Worm (Caenorhabditis elegans) whole organism, L1 larva: ENCODE data around the gene tph-1.

ENCODE experiments used
- F16B12.6 ChIP-seq: fragments of 150-350 bp; optimal IDR thresholded peaks from 2 replicates; lab custom pipeline; 2014; ENCODE audit warnings: missing biosample characterization, missing genetic modification characterization
- Y116A8C.19 ChIP-seq: sonication (generic microtip); optimal IDR thresholded peaks from 2 replicates; lab custom pipeline; 2016; ENCODE audit warnings: missing compliant biosample characterization, missing genetic modification characterization, borderline replicate concordance
- aly-2 ChIP-seq: fragments of 150-350 bp; optimal IDR thresholded peaks from 2 replicates; lab custom pipeline; 2014; ENCODE audit warnings: missing biosample characterization, missing genetic modification characterization
- ama-1 ChIP-seq: fragments of 150-350 bp; optimal IDR thresholded peaks from 2 replicates; lab custom pipeline; 2014
- blmp-1 ChIP-seq: fragments of 150-350 bp; optimal IDR thresholded peaks from 2 replicates; lab custom pipeline; 2014; ENCODE audit warnings: missing biosample characterization, missing genetic modification characterization
- ceh-63 ChIP-seq: fragments of 200-800 bp; sonication (Bioruptor generic); optimal IDR thresholded peaks from 2 replicates; lab custom pipeline; 2018; ENCODE audit warnings: mild to moderate bottlenecking, missing genetic modification characterization, missing compliant biosample characterization
- ceh-8 ChIP-seq: fragments of 200-800 bp; sonication (Bioruptor generic); optimal IDR thresholded peaks from 2 replicates; lab custom pipeline; 2018; ENCODE audit warnings: mild to moderate bottlenecking, missing genetic modification characterization, moderate library complexity, missing compliant biosample characterization
- ceh-88 ChIP-seq: fragments of 200-800 bp; sonication (Bioruptor generic); IDR thresholded peaks from 2 replicates; pipeline ENCODE4 v1.3.6; 2022; ENCODE audit warnings: missing genetic modification characterization, missing compliant biosample characterization
- dpl-1 ChIP-seq, 3 experiments: fragments of 150-350 bp in 2 of 3; sonication (generic microtip) in 1 of 3; optimal IDR thresholded peaks; 2 replicates each; lab custom pipeline; 2014 to 2017; ENCODE audit warnings: missing biosample characterization in 3 of 3, missing genetic modification characterization in 3 of 3, missing genetic modification reagents in 3 of 3
- egl-27 ChIP-seq, 2 experiments: fragments of 150-350 bp in 1 of 2; sonication (generic microtip); optimal IDR thresholded peaks; 3 replicates each; lab custom pipeline; 2017 to 2018; ENCODE audit warnings: missing biosample characterization in 2 of 2, missing genetic modification characterization in 2 of 2, missing genetic modification reagents in 2 of 2
- elt-3 ChIP-seq, 6 experiments: fragments of 150-350 bp in 1 of 6; sonication (generic microtip); optimal IDR thresholded peaks; 2 replicates each; lab custom pipeline; 2017 to 2018; ENCODE audit warnings: missing biosample characterization in 6 of 6, missing genetic modification characterization in 6 of 6, inconsistent platforms in 1 of 6
- ets-5 ChIP-seq: fragments of 200-800 bp; sonication (Bioruptor generic); IDR thresholded peaks from 2 replicates; pipeline ENCODE4 v1.3.6; 2022; ENCODE audit warnings: missing genetic modification characterization, missing compliant biosample characterization
- fkh-8 ChIP-seq: sonication (generic microtip); optimal IDR thresholded peaks from 2 replicates; lab custom pipeline; 2016; ENCODE audit warnings: mild to moderate bottlenecking, missing genetic modification characterization, missing compliant biosample characterization
- grh-1 ChIP-seq: fragments of 200-800 bp; sonication (Bioruptor generic); IDR thresholded peaks from 2 replicates; pipeline ENCODE4 v1.3.6; 2022; ENCODE audit warnings: missing genetic modification reagents, missing genetic modification characterization, missing compliant biosample characterization
- hlh-17 ChIP-seq: fragments of 200-800 bp; sonication (Bioruptor generic); optimal IDR thresholded peaks from 2 replicates; lab custom pipeline; 2018; ENCODE audit warnings: missing genetic modification characterization, mild to moderate bottlenecking, missing compliant biosample characterization, moderate library complexity, borderline replicate concordance
- hpl-2 ChIP-seq: fragments of 150-350 bp; optimal IDR thresholded peaks from 2 replicates; lab custom pipeline; 2014; ENCODE audit warnings: missing biosample characterization, missing genetic modification reagents, missing genetic modification characterization
- jun-1 ChIP-seq: fragments of 150-350 bp; optimal IDR thresholded peaks from 2 replicates; lab custom pipeline; 2014; ENCODE audit warnings: missing biosample characterization, missing genetic modification reagents, missing genetic modification characterization
- lin-14 ChIP-seq: fragments of 200-800 bp; sonication (Bioruptor generic); optimal IDR thresholded peaks from 2 replicates; lab custom pipeline; 2018; ENCODE audit warnings: mild to moderate bottlenecking, missing genetic modification characterization, moderate library complexity, missing compliant biosample characterization
- lin-35 ChIP-seq, 2 experiments: fragments of 150-350 bp; optimal IDR thresholded peaks; 2 replicates each; lab custom pipeline; 2014; ENCODE audit warnings: missing biosample characterization in 2 of 2, missing genetic modification characterization in 2 of 2, missing genetic modification reagents in 2 of 2
- lin-39 ChIP-seq: fragments of 150-350 bp; optimal IDR thresholded peaks from 2 replicates; lab custom pipeline; 2014; ENCODE audit warnings: missing biosample characterization, missing genetic modification reagents, missing genetic modification characterization
- mdl-1 ChIP-seq, 2 experiments: fragments of 150-350 bp; optimal IDR thresholded peaks; 2 replicates each; lab custom pipeline; 2014 to 2017; ENCODE audit warnings: missing biosample characterization in 2 of 2, missing genetic modification characterization in 2 of 2, inconsistent platforms in 1 of 2
- nhr-12 ChIP-seq: sonication (generic microtip); optimal IDR thresholded peaks from 2 replicates; lab custom pipeline; 2017; ENCODE audit warnings: missing biosample characterization, missing genetic modification characterization
- nhr-19 ChIP-seq: fragments of 200-800 bp; sonication (Bioruptor generic); conservative IDR thresholded peaks from 2 replicates; pipeline ENCODE4 v1.3.6; 2022; ENCODE audit warnings: missing genetic modification characterization, missing compliant biosample characterization
- nhr-237 ChIP-seq: fragments of 150-350 bp; optimal IDR thresholded peaks from 2 replicates; lab custom pipeline; 2014; ENCODE audit warnings: missing biosample characterization, missing genetic modification characterization
- nhr-28 ChIP-seq: fragments of 150-350 bp; optimal IDR thresholded peaks from 2 replicates; lab custom pipeline; 2014; ENCODE audit warnings: missing biosample characterization, missing genetic modification characterization
- nhr-76 ChIP-seq: sonication (generic microtip); optimal IDR thresholded peaks from 2 replicates; lab custom pipeline; 2017; ENCODE audit warnings: missing biosample characterization, missing genetic modification characterization
- nhr-90 ChIP-seq: sonication (generic microtip); optimal IDR thresholded peaks from 2 replicates; lab custom pipeline; 2016; ENCODE audit warnings: mild to moderate bottlenecking, missing genetic modification characterization, missing compliant biosample characterization; ENCODE audit not compliant: poor library complexity
- pax-3 ChIP-seq: fragments of 200-800 bp; sonication (Bioruptor generic); optimal IDR thresholded peaks from 2 replicates; lab custom pipeline; 2018; ENCODE audit warnings: mild to moderate bottlenecking, missing genetic modification characterization, moderate library complexity, missing compliant biosample characterization
- pqm-1 ChIP-seq: sonication (generic microtip); optimal IDR thresholded peaks from 3 replicates; lab custom pipeline; 2017; ENCODE audit warnings: missing biosample characterization, missing genetic modification characterization
- skn-1 ChIP-seq: fragments of 150-350 bp; optimal IDR thresholded peaks from 2 replicates; lab custom pipeline; 2014; ENCODE audit warnings: missing biosample characterization, missing genetic modification characterization
- snpc-4 ChIP-seq: fragments of 150-350 bp; optimal IDR thresholded peaks from 2 replicates; lab custom pipeline; 2014; ENCODE audit warnings: missing biosample characterization, missing genetic modification characterization
- sox-4 ChIP-seq: sonication (generic microtip); optimal IDR thresholded peaks from 2 replicates; lab custom pipeline; 2016; ENCODE audit warnings: missing genetic modification characterization, missing compliant biosample characterization
- sptf-1 ChIP-seq: fragments of 150-350 bp; optimal IDR thresholded peaks from 2 replicates; lab custom pipeline; 2014; ENCODE audit warnings: missing biosample characterization, missing genetic modification characterization
- tbx-2 ChIP-seq: sonication (generic microtip); optimal IDR thresholded peaks from 2 replicates; lab custom pipeline; 2016; ENCODE audit warnings: missing genetic modification characterization, missing compliant biosample characterization
- tlp-1 ChIP-seq: fragments of 150-350 bp; optimal IDR thresholded peaks from 2 replicates; lab custom pipeline; 2014; ENCODE audit warnings: missing biosample characterization, missing genetic modification characterization
- unc-130 ChIP-seq: fragments of 150-350 bp; optimal IDR thresholded peaks from 2 replicates; lab custom pipeline; 2017; ENCODE audit warnings: missing biosample characterization, missing genetic modification characterization, inconsistent platforms
- unc-86 ChIP-seq: sonication (generic microtip); optimal IDR thresholded peaks from 2 replicates; lab custom pipeline; 2016; ENCODE audit warnings: missing genetic modification characterization, missing compliant biosample characterization
- unc-98 ChIP-seq: fragments of 200-800 bp; sonication (Bioruptor generic); IDR thresholded peaks from 2 replicates; pipeline ENCODE4 v1.3.6; 2022; ENCODE audit warnings: missing genetic modification characterization, missing compliant biosample characterization
- zag-1 ChIP-seq: fragments of 150-350 bp; optimal IDR thresholded peaks from 2 replicates; lab custom pipeline; 2014; ENCODE audit warnings: missing biosample characterization, missing genetic modification characterization
- ztf-4 ChIP-seq: fragments of 150-350 bp; optimal IDR thresholded peaks from 2 replicates; lab custom pipeline; 2014; ENCODE audit warnings: missing biosample characterization, missing genetic modification characterization

tph-1 gene

ce11 chrII:7549035-7549434 lies at the start of gene tph-1:
tph-1 (plus strand) TSS chrII:7549335.
- no peak for TF ChIP-seq zag-1 (tag; lab: Kevin White, UChicago)
- TF ChIP-seq hlh-17 (GFP tag; lab: Kevin White, UChicago), result no peak
- no peak for TF ChIP-seq hpl-2 (GFP tag; lab: Kevin White, UChicago)
- TF ChIP-seq pqm-1 (tag; lab: Kevin White, UChicago), result no peak
- TF ChIP-seq egl-27 (tag; optimal IDR thresholded peaks at IDR 0.05; lab: Kevin White, UChicago), result no peak
- TF ChIP-seq unc-130 (tag; lab: Kevin White, UChicago), result no peak
- no peak for TF ChIP-seq ztf-4 (tag; lab: Kevin White, UChicago)
- no peak for TF ChIP-seq nhr-12 (tag; lab: Kevin White, UChicago)
- TF ChIP-seq nhr-237 (tag; lab: Kevin White, UChicago), result no peak
- TF ChIP-seq lin-14 (GFP tag; lab: Kevin White, UChicago), result no peak
- no peak for TF ChIP-seq skn-1 (tag; lab: Kevin White, UChicago)
- TF ChIP-seq nhr-28, result no peak
- no peak for TF ChIP-seq ceh-63 (GFP tag; lab: Kevin White, UChicago)
- no peak for TF ChIP-seq tbx-2
- no peak for TF ChIP-seq nhr-90 (tag; lab: Kevin White, UChicago)
- no peak for TF ChIP-seq elt-3 (tag; optimal IDR thresholded peaks at IDR 0.05; lab: Kevin White, UChicago)
- no peak for TF ChIP-seq ets-5 (GFP tag; lab: Robert Waterston, UW)

- TF ChIP-seq grh-1 (no peak), sox-4 (tag; lab: Kevin White, UChicago) (no peak), mdl-1 (tag; optimal IDR thresholded peaks at IDR 0.05; lab: Kevin White, UChicago) (no peak), tlp-1 (tag; lab: Kevin White, UChicago) (no peak), unc-98 (no peak), nhr-237 (tag; lab: Kevin White, UChicago) (no peak), fkh-8 (tag; lab: Kevin White, UChicago) (no peak), ceh-63 (GFP tag; lab: Kevin White, UChicago) (no peak), lin-39 (tag; lab: Kevin White, UChicago) (no peak), aly-2 (tag; lab: Kevin White, UChicago) (no peak), pqm-1 (tag; lab: Kevin White, UChicago) (no peak), dpl-1 (GFP tag; optimal IDR thresholded peaks at IDR 0.05; lab: Kevin White, UChicago) (no peak), sptf-1 (tag; lab: Kevin White, UChicago) (no peak), skn-1 (tag; lab: Kevin White, UChicago) (no peak), ets-5 (GFP tag; lab: Robert Waterston, UW) (no peak), ama-1 (lab: Kevin White, UChicago) (no peak), egl-27 (tag; optimal IDR thresholded peaks at IDR 0.05; lab: Kevin White, UChicago) (no peak), Y116A8C.19 (tag; lab: Kevin White, UChicago) (no peak), jun-1 (tag; lab: Kevin White, UChicago) (no peak), F16B12.6 (tag; lab: Kevin White, UChicago) (no peak)
Observed at ce11 chrII:7499390-7499789, 49.7 kb upstream of the tph-1 start, which contains the start of gene srab-14. srab-14 (minus strand) TSS chrII:7499490.

- TF ChIP-seq aly-2 (tag; lab: Kevin White, UChicago), result no peak
- no peak for TF ChIP-seq ceh-88 (GFP tag; lab: Robert Waterston, UW)
- TF ChIP-seq egl-27 (tag; optimal IDR thresholded peaks at IDR 0.05; lab: Kevin White, UChicago), result no peak
- TF ChIP-seq lin-35 (GFP tag; optimal IDR thresholded peaks at IDR 0.05; lab: Kevin White, UChicago), result no peak
- no peak for TF ChIP-seq hpl-2 (GFP tag; lab: Kevin White, UChicago)
- TF ChIP-seq nhr-19 (GFP tag; lab: Robert Waterston, UW), result no peak
- TF ChIP-seq sptf-1 (tag; lab: Kevin White, UChicago), result no peak
- no peak for TF ChIP-seq nhr-76
- TF ChIP-seq snpc-4 (tag; lab: Kevin White, UChicago), result no peak
- TF ChIP-seq blmp-1, result no peak
- no peak for TF ChIP-seq pax-3 (tag; lab: Kevin White, UChicago)
- no peak for TF ChIP-seq ceh-8 (GFP tag; lab: Kevin White, UChicago)
- TF ChIP-seq unc-86, result no peak
Observed at ce11 chrII:7505005-7505404, 44.1 kb upstream of the tph-1 start, which contains the start of gene C28F5.1. C28F5.1 (plus strand) TSS chrII:7505305.
